Fruit fly (Drosophila melanogaster) whole organism, embryonic: ENCODE measurements around the gene TwdlX.

Experiments used
- Antp ChIP-seq: fragments of 200-800 bp; sonication (Bioruptor generic); optimal IDR thresholded peaks from 3 replicates; lab custom pipeline; 2016; ENCODE audit warnings: missing biosample characterization, missing genetic modification characterization
- CG10462 ChIP-seq: fragments of 200-800 bp; sonication (Bioruptor generic); optimal IDR thresholded peaks from 2 replicates; lab custom pipeline; 2016; ENCODE audit warnings: missing biosample characterization, missing genetic modification characterization
- CG11093 ChIP-seq: fragments of 200-800 bp; sonication (Bioruptor generic); IDR thresholded peaks from 3 replicates; pipeline ENCODE4 v1.3.6; 2022; ENCODE audit warnings: missing biosample characterization, missing genetic modification characterization
- CG11247 ChIP-seq: fragments of 200-800 bp; sonication (Bioruptor generic); IDR thresholded peaks from 2 replicates; pipeline ENCODE4 v1.3.6; 2022; ENCODE audit warnings: missing biosample characterization, missing genetic modification characterization
- CG11723 ChIP-seq: fragments of 200-800 bp; sonication (Bioruptor generic); optimal IDR thresholded peaks from 2 replicates; lab custom pipeline; 2017; ENCODE audit warnings: missing biosample characterization, mild to moderate bottlenecking, missing genetic modification characterization
- CG12659 ChIP-seq: fragments of 200-800 bp; sonication (Bioruptor generic); optimal IDR thresholded peaks from 3 replicates; lab custom pipeline; 2017; ENCODE audit warnings: mild to moderate bottlenecking, missing biosample characterization, missing genetic modification reagents, missing genetic modification characterization
- CG13424 ChIP-seq: fragments of 200-800 bp; sonication (Bioruptor generic); optimal IDR thresholded peaks from 2 replicates; lab custom pipeline; 2019; ENCODE audit warnings: missing biosample characterization, mild to moderate bottlenecking, missing genetic modification characterization, moderate library complexity
- CG13624 ChIP-seq: fragments of 200-800 bp; sonication (Bioruptor generic); optimal IDR thresholded peaks from 2 replicates; lab custom pipeline; 2016; ENCODE audit warnings: missing biosample characterization, missing genetic modification characterization
- CG15269 ChIP-seq: fragments of 200-800 bp; sonication (Bioruptor generic); optimal IDR thresholded peaks from 2 replicates; lab custom pipeline; 2018; ENCODE audit warnings: missing biosample characterization, mild to moderate bottlenecking, missing genetic modification characterization, moderate library complexity
- CG15696 ChIP-seq: fragments of 200-800 bp; sonication (Bioruptor generic); optimal IDR thresholded peaks from 2 replicates; lab custom pipeline; 2019; ENCODE audit warnings: missing biosample characterization, mild to moderate bottlenecking, missing genetic modification characterization, moderate library complexity
- CG17186 ChIP-seq: fragments of 200-800 bp; sonication (Bioruptor generic); optimal IDR thresholded peaks from 3 replicates; lab custom pipeline; 2017; ENCODE audit warnings: missing biosample characterization, missing genetic modification reagents, missing genetic modification characterization
- CG17328 ChIP-seq: fragments of 200-800 bp; sonication (Bioruptor generic); IDR thresholded peaks from 2 replicates; pipeline ENCODE4 v1.3.6; 2022; ENCODE audit warnings: missing biosample characterization, missing genetic modification characterization
- CG17612 ChIP-seq: fragments of 200-800 bp; sonication (Bioruptor generic); IDR thresholded peaks from 2 replicates; pipeline ENCODE4 v1.3.6; 2022; ENCODE audit warnings: missing biosample characterization, missing genetic modification characterization
- CG18619 ChIP-seq: fragments of 200-800 bp; sonication (Bioruptor generic); optimal IDR thresholded peaks from 3 replicates; lab custom pipeline; 2017; ENCODE audit warnings: missing biosample characterization, mild to moderate bottlenecking, missing genetic modification characterization
- CG18764 ChIP-seq: fragments of 200-800 bp; sonication (Bioruptor generic); optimal IDR thresholded peaks from 3 replicates; lab custom pipeline; 2016; ENCODE audit warnings: missing biosample characterization, missing genetic modification characterization
- CG2129 ChIP-seq: fragments of 200-800 bp; sonication (Bioruptor generic); IDR thresholded peaks from 2 replicates; pipeline ENCODE4 v1.3.6; 2022; ENCODE audit warnings: missing biosample characterization, missing genetic modification characterization; ENCODE audit not compliant: partially characterized antibody
- CG2199 ChIP-seq: fragments of 200-800 bp; sonication (Bioruptor generic); IDR thresholded peaks from 3 replicates; pipeline ENCODE4 v1.3.6; 2022; ENCODE audit warnings: missing biosample characterization, missing genetic modification characterization
- CG30431 ChIP-seq: fragments of 200-800 bp; sonication (Bioruptor generic); optimal IDR thresholded peaks from 2 replicates; lab custom pipeline; 2017; ENCODE audit warnings: missing biosample characterization, missing genetic modification characterization
- CG31224 ChIP-seq: fragments of 200-800 bp; sonication (Bioruptor generic); IDR thresholded peaks from 2 replicates; pipeline ENCODE4 v1.3.6; 2022; ENCODE audit warnings: missing biosample characterization, missing genetic modification characterization
- CG33213 ChIP-seq: fragments of 200-800 bp; sonication (Bioruptor generic); optimal IDR thresholded peaks from 3 replicates; lab custom pipeline; 2016; ENCODE audit warnings: missing biosample characterization, missing genetic modification characterization
- CG6689 ChIP-seq: fragments of 200-800 bp; sonication (Bioruptor generic); IDR thresholded peaks from 2 replicates; pipeline ENCODE4 v1.3.6; 2022; ENCODE audit warnings: missing biosample characterization, missing genetic modification characterization
- CG7987 ChIP-seq: fragments of 200-800 bp; sonication (Bioruptor generic); optimal IDR thresholded peaks from 2 replicates; lab custom pipeline; 2018; ENCODE audit warnings: missing biosample characterization, mild to moderate bottlenecking, missing genetic modification characterization, moderate library complexity
- CG9797 ChIP-seq: fragments of 200-800 bp; sonication (Bioruptor generic); optimal IDR thresholded peaks from 3 replicates; lab custom pipeline; 2018; ENCODE audit warnings: missing biosample characterization, mild to moderate bottlenecking, missing genetic modification characterization
- HLH3B ChIP-seq: fragments of 200-800 bp; sonication (Bioruptor generic); IDR thresholded peaks from 2 replicates; pipeline ENCODE4 v1.3.6; 2022; ENCODE audit warnings: missing biosample characterization, missing genetic modification characterization
- Hsf ChIP-seq: fragments of 200-800 bp; sonication (Bioruptor generic); optimal IDR thresholded peaks from 3 replicates; lab custom pipeline; 2016; ENCODE audit warnings: missing biosample characterization, missing genetic modification characterization
- Mes4 ChIP-seq: fragments of 200-800 bp; sonication (Bioruptor generic); optimal IDR thresholded peaks from 2 replicates; lab custom pipeline; 2016; ENCODE audit warnings: missing biosample characterization, missing genetic modification characterization
- Myb ChIP-seq: fragments of 200-800 bp; sonication (Bioruptor generic); optimal IDR thresholded peaks from 2 replicates; lab custom pipeline; 2016; ENCODE audit warnings: missing biosample characterization, missing genetic modification characterization
- Pdp1 ChIP-seq, 2 experiments: fragments of 200-800 bp; sonication (Bioruptor generic); optimal IDR thresholded peaks; 3 replicates each; lab custom pipeline; 2016; ENCODE audit warnings: missing biosample characterization in 2 of 2, missing genetic modification characterization in 2 of 2, mild to moderate bottlenecking in 1 of 2, moderate library complexity in 1 of 2
- Sox100B ChIP-seq: fragments of 200-800 bp; sonication (Bioruptor generic); optimal IDR thresholded peaks from 3 replicates; lab custom pipeline; 2018; ENCODE audit warnings: missing biosample characterization, mild to moderate bottlenecking, missing genetic modification characterization
- Ssrp ChIP-seq: fragments of 200-800 bp; sonication (Bioruptor generic); optimal IDR thresholded peaks from 2 replicates; lab custom pipeline; 2018; ENCODE audit warnings: missing biosample characterization, mild to moderate bottlenecking, missing genetic modification characterization, moderate library complexity
- ab ChIP-seq: fragments of 200-800 bp; sonication (Bioruptor generic); optimal IDR thresholded peaks from 2 replicates; lab custom pipeline; 2016; ENCODE audit warnings: missing biosample characterization, missing genetic modification characterization
- ac ChIP-seq: fragments of 200-800 bp; sonication (Bioruptor generic); optimal IDR thresholded peaks from 3 replicates; lab custom pipeline; 2017; ENCODE audit warnings: missing biosample characterization, mild to moderate bottlenecking, missing genetic modification characterization
- ara ChIP-seq: fragments of 200-800 bp; sonication (Bioruptor generic); IDR thresholded peaks from 2 replicates; pipeline ENCODE4 v1.3.6; 2022; ENCODE audit warnings: missing biosample characterization, missing genetic modification characterization
- bowl ChIP-seq: fragments of 200-800 bp; sonication (Bioruptor generic); IDR thresholded peaks from 2 replicates; pipeline ENCODE4 v1.3.6; 2022; ENCODE audit warnings: missing biosample characterization, missing genetic modification characterization
- ci ChIP-seq: fragments of 200-800 bp; sonication (Bioruptor generic); IDR thresholded peaks from 3 replicates; pipeline ENCODE4 v1.3.6; 2022; ENCODE audit warnings: missing biosample characterization, missing genetic modification characterization
- crp ChIP-seq, 2 experiments: fragments of 200-800 bp; sonication (Bioruptor generic); optimal IDR thresholded peaks; 2 replicates in 1 of 2; 3 replicates in 1 of 2; lab custom pipeline; 2017; ENCODE audit warnings: missing biosample characterization in 2 of 2, missing genetic modification characterization in 2 of 2, mild to moderate bottlenecking in 1 of 2, moderate library complexity in 1 of 2
- eyg ChIP-seq: fragments of 200-800 bp; sonication (Bioruptor generic); optimal IDR thresholded peaks from 3 replicates; lab custom pipeline; 2016; ENCODE audit warnings: missing biosample characterization, missing genetic modification characterization
- fru ChIP-seq: fragments of >200 bp; optimal IDR thresholded peaks from 2 replicates; lab custom pipeline; 2017
- gem ChIP-seq: fragments of 200-800 bp; sonication (Bioruptor generic); optimal IDR thresholded peaks from 2 replicates; lab custom pipeline; 2019; ENCODE audit warnings: missing biosample characterization, mild to moderate bottlenecking, missing genetic modification characterization, moderate library complexity
- gsb-n ChIP-seq: fragments of 200-800 bp; sonication (Bioruptor generic); optimal IDR thresholded peaks from 3 replicates; lab custom pipeline; 2018; ENCODE audit warnings: missing biosample characterization, mild to moderate bottlenecking, missing genetic modification characterization
- her ChIP-seq: fragments of 200-800 bp; sonication (Bioruptor generic); optimal IDR thresholded peaks from 2 replicates; lab custom pipeline; 2016; ENCODE audit warnings: missing biosample characterization, missing genetic modification characterization
- kah ChIP-seq: fragments of 200-800 bp; sonication (Bioruptor generic); optimal IDR thresholded peaks from 2 replicates; lab custom pipeline; 2018; ENCODE audit warnings: missing biosample characterization, mild to moderate bottlenecking, missing genetic modification characterization
- lola ChIP-seq, 3 experiments: fragments of >200 bp in 2 of 3; fragments of 200-800 bp in 1 of 3; sonication (Bioruptor generic) in 1 of 3; optimal IDR thresholded peaks; 2 replicates each; lab custom pipeline; 2017 to 2019; ENCODE audit warnings: missing biosample characterization in 3 of 3, missing genetic modification characterization in 3 of 3, mild to moderate bottlenecking in 1 of 3, moderate library complexity in 1 of 3
- nerfin-2 ChIP-seq: fragments of 200-800 bp; sonication (Bioruptor generic); IDR thresholded peaks from 2 replicates; pipeline ENCODE4 v1.3.6; 2022; ENCODE audit warnings: missing biosample characterization, missing genetic modification characterization; ENCODE audit not compliant: partially characterized antibody
- nmo ChIP-seq: fragments of 200-800 bp; sonication (Bioruptor generic); optimal IDR thresholded peaks from 2 replicates; lab custom pipeline; 2018; ENCODE audit warnings: missing biosample characterization, mild to moderate bottlenecking, missing genetic modification characterization, moderate library complexity
- pfk ChIP-seq: fragments of 200-800 bp; sonication (Bioruptor generic); optimal IDR thresholded peaks from 2 replicates; lab custom pipeline; 2018; ENCODE audit warnings: missing biosample characterization, mild to moderate bottlenecking, missing genetic modification characterization, moderate library complexity
- rib ChIP-seq: fragments of 200-800 bp; sonication (Bioruptor generic); IDR thresholded peaks from 2 replicates; pipeline ENCODE4 v1.3.6; 2022; ENCODE audit warnings: missing biosample characterization, missing genetic modification characterization
- slou ChIP-seq: fragments of 200-800 bp; sonication (Bioruptor generic); optimal IDR thresholded peaks from 3 replicates; lab custom pipeline; 2016; ENCODE audit warnings: missing biosample characterization, missing genetic modification characterization
- so ChIP-seq: fragments of 200-800 bp; sonication (Bioruptor generic); IDR thresholded peaks from 3 replicates; pipeline ENCODE4 v1.3.6; 2022; ENCODE audit warnings: missing biosample characterization, missing genetic modification characterization
- stwl ChIP-seq: fragments of 200-800 bp; sonication (Bioruptor generic); optimal IDR thresholded peaks from 3 replicates; lab custom pipeline; 2018; ENCODE audit warnings: missing biosample characterization, mild to moderate bottlenecking, missing genetic modification characterization, moderate library complexity
- vvl ChIP-seq: fragments of 200-800 bp; sonication (Bioruptor generic); IDR thresholded peaks from 2 replicates; pipeline ENCODE4 v1.3.6; 2022; ENCODE audit warnings: missing biosample characterization, missing genetic modification characterization

The TwdlX gene

DNA sequence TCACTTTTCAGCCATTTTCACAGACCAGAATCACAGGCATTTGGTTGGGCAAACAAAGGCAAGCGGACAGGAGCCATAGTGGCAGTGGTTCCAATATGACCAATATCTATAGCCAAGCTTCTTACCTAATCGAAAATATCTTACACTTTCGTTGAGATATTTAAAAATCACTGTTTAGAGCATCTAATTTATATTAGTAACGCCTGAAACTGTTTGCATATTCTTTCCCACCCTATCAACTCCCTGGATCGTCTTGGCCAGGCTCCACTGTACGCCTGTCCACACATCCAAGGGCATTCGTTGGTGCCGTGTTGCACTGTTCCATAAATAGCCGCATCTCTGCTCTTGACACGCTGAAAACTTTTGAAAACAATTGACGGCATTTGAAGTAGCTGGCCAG, 40.4 kb upstream of the TwdlX start (continued):
- peak; percentile 25 for TF ChIP-seq Hsf (GFP tag; lab: Kevin White, UChicago)
- TF ChIP-seq Antp: peak; percentile 9
- no peak for TF ChIP-seq CG11723 (GFP tag; lab: Kevin White, UChicago)
- peak; percentile 14 for TF ChIP-seq CG15269
- TF ChIP-seq CG31224 (GFP tag; lab: Robert Waterston, UW): no peak
- peak; percentile 17 for TF ChIP-seq Ssrp (tag; lab: Kevin White, UChicago)
- no peak for TF ChIP-seq lola (GFP tag; optimal IDR thresholded peaks at IDR 0.05; lab: Kevin White, UChicago)
- no peak for TF ChIP-seq CG33213 (GFP tag; lab: Kevin White, UChicago)
- TF ChIP-seq ci (GFP tag; lab: Robert Waterston, UW): peak; percentile 57; the same call in 1 of the 3 replicates
- no peak for TF ChIP-seq CG17186 (GFP tag; lab: Kevin White, UChicago)
- TF ChIP-seq CG12659: no peak
- no peak for TF ChIP-seq CG17612 (GFP tag; lab: Robert Waterston, UW)
- no peak for TF ChIP-seq Myb (GFP tag; lab: Kevin White, UChicago)
- TF ChIP-seq gsb-n: peak; percentile 16
- TF ChIP-seq pfk (GFP tag; lab: Kevin White, UChicago): no peak
- no peak for TF ChIP-seq eyg
- TF ChIP-seq bowl (GFP tag; lab: Robert Waterston, UW): no peak
- peak; percentile 46 for TF ChIP-seq gem
- peak; percentile 40; the same call in 1 of the 2 replicates for TF ChIP-seq vvl (GFP tag; lab: Robert Waterston, UW)
- TF ChIP-seq kah: no peak
- TF ChIP-seq crp (GFP tag; optimal IDR thresholded peaks at IDR 0.05; lab: Kevin White, UChicago): no peak
- peak; percentile 44; the same call in 1 of the 2 replicates for TF ChIP-seq HLH3B
- TF ChIP-seq CG11247 (GFP tag; lab: Robert Waterston, UW): no peak; the same call in 1 of the 2 replicates
- no peak for TF ChIP-seq CG18619 (GFP tag; lab: Kevin White, UChicago)
- TF ChIP-seq nerfin-2 (GFP tag; lab: Robert Waterston, UW): no peak
- peak; percentile 47 for TF ChIP-seq CG17328
- TF ChIP-seq CG15696 (tag; lab: Kevin White, UChicago): no peak
- no peak for TF ChIP-seq CG2129 (GFP tag; lab: Robert Waterston, UW)
- no peak for TF ChIP-seq CG9797 (GFP tag; lab: Kevin White, UChicago)
- TF ChIP-seq CG10462 (GFP tag; lab: Kevin White, UChicago): no peak
- TF ChIP-seq Pdp1 (GFP tag; optimal IDR thresholded peaks at IDR 0.05; lab: Kevin White, UChicago): peak; percentile 11 to 34
- TF ChIP-seq CG7987 (GFP tag; lab: Kevin White, UChicago): no peak
- no peak for TF ChIP-seq CG2199 (GFP tag; lab: Robert Waterston, UW)
- TF ChIP-seq slou (GFP tag; lab: Kevin White, UChicago): no peak
- TF ChIP-seq fru: no peak
- peak; percentile 42; the same call in 1 of the 2 replicates for TF ChIP-seq CG6689 (GFP tag; lab: Robert Waterston, UW)
- no peak for TF ChIP-seq rib (GFP tag; lab: Robert Waterston, UW)
- peak; percentile 16 for TF ChIP-seq CG30431 (GFP tag; lab: Kevin White, UChicago)
- no peak for TF ChIP-seq CG18764 (GFP tag; lab: Kevin White, UChicago)
- peak; percentile 19 for TF ChIP-seq nmo (GFP tag; lab: Kevin White, UChicago)
- no peak for TF ChIP-seq Sox100B
- no peak for TF ChIP-seq her (GFP tag; lab: Kevin White, UChicago)
- TF ChIP-seq so (GFP tag; lab: Robert Waterston, UW): 0 out of 3 replicates have a peak, but pooled peaks have one; percentile 38
- no peak for TF ChIP-seq CG13624 (GFP tag; lab: Kevin White, UChicago)
- no peak for TF ChIP-seq ac (GFP tag; lab: Kevin White, UChicago)
- no peak for TF ChIP-seq ara (GFP tag; lab: Robert Waterston, UW)
- TF ChIP-seq CG13424 (tag; lab: Kevin White, UChicago): peak; percentile 25
- TF ChIP-seq CG11093 (GFP tag; lab: Robert Waterston, UW): no peak
- TF ChIP-seq Mes4 (GFP tag; lab: Kevin White, UChicago): no peak
- TF ChIP-seq stwl (tag; lab: Kevin White, UChicago): no peak
- no peak for TF ChIP-seq ab
